Fruit fly (Drosophila melanogaster): ENCODE results near the gene Trf2.
A peak's percentile ranks its signal among the peaks of the same experiment; 100 is the strongest.

Trf2 gene

dm6 chrX:8437285-8438110 lies 28.4 kb downstream of the Trf2 start, which contains the start of gene Miga (continued):
- TF ChIP-seq CG15696 (tag; optimal IDR thresholded peaks at IDR 0.05) = no peak
- TF ChIP-seq Oli (tag; optimal IDR thresholded peaks at IDR 0.05) = no peak
- TF ChIP-seq CG15479 (GFP tag; optimal IDR thresholded peaks at IDR 0.05) = peak; percentile 90
- TF ChIP-seq disco-r (GFP tag; optimal IDR thresholded peaks at IDR 0.05) = no peak
- TF ChIP-seq peb (GFP tag; IDR thresholded peaks at IDR 0.05) = no peak
- TF ChIP-seq sisA (GFP tag; IDR thresholded peaks at IDR 0.05) = no peak
- TF ChIP-seq CoRest (tag; optimal IDR thresholded peaks at IDR 0.05) = no peak
- TF ChIP-seq abd-A (tag; optimal IDR thresholded peaks at IDR 0.05) = no peak
- TF ChIP-seq tll (GFP tag; optimal IDR thresholded peaks at IDR 0.05) = peak in 1 of 2 experiments; percentile 55
- TF ChIP-seq CG17186 (GFP tag; optimal IDR thresholded peaks at IDR 0.05) = no peak
- TF ChIP-seq CG2116 (GFP tag; optimal IDR thresholded peaks at IDR 0.05) = no peak
- peak; percentile 58 for TF ChIP-seq Med (GFP tag)
- peak; percentile 72 for TF ChIP-seq pros (GFP tag; optimal IDR thresholded peaks at IDR 0.05)
- TF ChIP-seq pho (GFP tag; optimal IDR thresholded peaks at IDR 0.05) = no peak
- TF ChIP-seq unpg (GFP tag; optimal IDR thresholded peaks at IDR 0.05) = no peak
- TF ChIP-seq CG12391 (tag; optimal IDR thresholded peaks at IDR 0.05) = no peak
- TF ChIP-seq Eip74EF (GFP tag; optimal IDR thresholded peaks at IDR 0.05) = peak in 1 of 2 experiments; percentile 12
- no peak for TF ChIP-seq vnd (GFP tag; IDR thresholded peaks at IDR 0.05; ENCODE audit: partially characterized antibody)
- TF ChIP-seq MBD-R2 (GFP tag; IDR thresholded peaks at IDR 0.05) = no peak
- TF ChIP-seq Kr (GFP tag; optimal IDR thresholded peaks at IDR 0.05) = peak; percentile 18
- no peak for TF ChIP-seq Ssrp (tag; optimal IDR thresholded peaks at IDR 0.05)
- no peak for TF ChIP-seq Dp (GFP tag; optimal IDR thresholded peaks at IDR 0.05)
- TF ChIP-seq jumu (GFP tag; optimal IDR thresholded peaks at IDR 0.05) = no peak
- TF ChIP-seq Antp (GFP tag; optimal IDR thresholded peaks at IDR 0.05) = no peak
- TF ChIP-seq CG6175 (GFP tag; IDR thresholded peaks at IDR 0.05) = no peak
- TF ChIP-seq Asciz (GFP tag; optimal IDR thresholded peaks at IDR 0.05) = no peak
- peak; percentile 42; the same call in 1 of the 2 replicates for TF ChIP-seq rib (GFP tag; IDR thresholded peaks at IDR 0.05)
- no peak for TF ChIP-seq Sin3A (optimal IDR thresholded peaks at IDR 0.05)
- no peak for TF ChIP-seq CG10431 (GFP tag; optimal IDR thresholded peaks at IDR 0.05)
- no peak for TF ChIP-seq CG6272 (GFP tag; IDR thresholded peaks at IDR 0.05)
- no peak for TF ChIP-seq CG8765 (GFP tag; IDR thresholded peaks at IDR 0.05)
- no peak for TF ChIP-seq CG4404 (GFP tag; IDR thresholded peaks at IDR 0.05)
- no peak for TF ChIP-seq CG12219 (GFP tag; optimal IDR thresholded peaks at IDR 0.05)
- no peak for TF ChIP-seq lmd (GFP tag; IDR thresholded peaks at IDR 0.05)
- no peak for TF ChIP-seq CkIIα-i1 (GFP tag; IDR thresholded peaks at IDR 0.05)
- no peak for TF ChIP-seq CG4328 (GFP tag; optimal IDR thresholded peaks at IDR 0.05)
- TF ChIP-seq kni (GFP tag; optimal IDR thresholded peaks at IDR 0.05) = peak; percentile 60
- TF ChIP-seq Gsc (GFP tag; IDR thresholded peaks at IDR 0.05) = no peak
- no peak for TF ChIP-seq CG8388 (GFP tag; optimal IDR thresholded peaks at IDR 0.05)
- no peak for TF ChIP-seq CG7928 (GFP tag; optimal IDR thresholded peaks at IDR 0.05)
- TF ChIP-seq CG9437 (GFP tag; optimal IDR thresholded peaks at IDR 0.05) = no peak
- peak; percentile 91 for TF ChIP-seq Blimp-1 (GFP tag; optimal IDR thresholded peaks at IDR 0.05)

All from whole organism, embryonic.